Fruit fly (Drosophila melanogaster) whole organism, prepupa: Measurements from ENCODE around the gene Hecw.

ENCODE experiments used
- Blimp-1 ChIP-seq: fragments of 200-800 bp; sonication (Bioruptor generic); optimal IDR thresholded peaks from 3 replicates; lab custom pipeline; 2017; ENCODE audit warnings: missing biosample characterization, missing genetic modification characterization, mild to moderate bottlenecking, moderate library complexity, missing genetic modification reagents
- CG11762 ChIP-seq: fragments of 200-800 bp; sonication (Bioruptor generic); optimal IDR thresholded peaks from 3 replicates; lab custom pipeline; 2016; ENCODE audit warnings: missing biosample characterization, missing genetic modification characterization; ENCODE audit not compliant: insufficient read depth
- CG16779 ChIP-seq: fragments of 200-800 bp; sonication (Bioruptor generic); optimal IDR thresholded peaks from 3 replicates; lab custom pipeline; 2017; ENCODE audit warnings: missing biosample characterization, mild to moderate bottlenecking, missing genetic modification characterization
- Eip75B ChIP-seq: fragments of 200-800 bp; sonication (Bioruptor generic); optimal IDR thresholded peaks from 3 replicates; lab custom pipeline; 2016; ENCODE audit warnings: missing biosample characterization, missing genetic modification characterization
- Hr38 ChIP-seq: sonication (Bioruptor generic); optimal IDR thresholded peaks from 2 replicates; lab custom pipeline; 2016; ENCODE audit warnings: missing biosample characterization, missing genetic modification characterization
- dac ChIP-seq: fragments of 200-800 bp; sonication (Bioruptor generic); optimal IDR thresholded peaks from 2 replicates; lab custom pipeline; 2017; ENCODE audit warnings: missing biosample characterization, mild to moderate bottlenecking, missing genetic modification characterization
- spab ChIP-seq: fragments of 200-800 bp; sonication (Bioruptor generic); optimal IDR thresholded peaks from 2 replicates; lab custom pipeline; 2017; ENCODE audit warnings: missing biosample characterization, mild to moderate bottlenecking, missing genetic modification characterization, missing genetic modification reagents

DNA sequence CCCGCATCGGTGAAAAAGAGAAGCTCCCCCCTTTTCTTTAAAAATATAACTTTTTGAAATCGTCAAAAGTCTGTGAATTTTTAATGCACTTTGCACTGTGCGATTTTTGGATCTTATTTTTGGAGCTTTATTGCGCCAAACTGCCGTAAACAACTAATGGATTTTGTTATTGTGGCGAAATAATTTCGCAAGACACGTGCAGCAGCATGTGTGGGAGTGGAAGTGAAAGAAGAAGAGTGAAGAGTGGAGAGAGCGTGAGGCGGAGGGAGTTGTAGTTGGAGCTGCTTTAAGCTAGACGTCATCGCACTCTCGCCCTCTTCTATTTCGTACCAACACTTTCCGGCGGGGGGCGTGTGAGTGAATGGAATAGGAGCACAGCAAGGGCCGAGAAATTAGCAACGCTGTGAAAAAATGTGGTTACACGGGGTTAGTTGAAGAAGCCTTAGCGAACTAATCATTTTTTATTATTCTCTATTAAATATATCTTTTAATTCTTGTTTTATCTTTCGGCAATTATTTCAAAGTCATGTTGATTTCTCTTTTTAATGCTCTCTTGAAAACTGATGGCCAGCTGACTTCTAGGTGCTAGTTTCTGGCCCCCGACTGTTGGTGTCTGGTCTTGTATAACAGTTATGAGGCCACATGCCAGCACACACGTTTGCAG is 25.2 kb upstream of the Hecw start:
- TF ChIP-seq Hr38 (GFP tag; lab: Kevin White, UChicago) = no peak
- TF ChIP-seq CG11762 (GFP tag; lab: Kevin White, UChicago) = peak; percentile 84
- peak; percentile 94 for TF ChIP-seq CG16779 (tag; lab: Kevin White, UChicago)
- peak; percentile 87 for TF ChIP-seq Eip75B
- no peak for TF ChIP-seq Blimp-1 (GFP tag; lab: Kevin White, UChicago)
- TF ChIP-seq dac (GFP tag; lab: Kevin White, UChicago) = peak; percentile 93
- TF ChIP-seq spab (GFP tag; lab: Kevin White, UChicago) = peak; percentile 93
